Fruit fly (Drosophila melanogaster) whole organism: ENCODE measurements around the gene P5CDh1.

Experiments
- CG8478 ChIP-seq: fragments of >200 bp; optimal IDR thresholded peaks from 2 replicates; lab custom pipeline; 2018; ENCODE audit warnings: inconsistent platforms
- Dll ChIP-seq: fragments of >200 bp; optimal IDR thresholded peaks from 2 replicates; lab custom pipeline; 2017
- EcR ChIP-seq, 2 experiments: fragments of >200 bp; optimal IDR thresholded peaks; 2 replicates each; lab custom pipeline; 2017; ENCODE audit warnings: missing biosample characterization in 2 of 2, missing genetic modification characterization in 2 of 2, missing genetic modification reagents in 2 of 2
- pan ChIP-seq: fragments of >200 bp; optimal IDR thresholded peaks from 2 replicates; lab custom pipeline; 2017
- psq ChIP-seq: fragments of >200 bp; optimal IDR thresholded peaks from 2 replicates; lab custom pipeline; 2017
- usp ChIP-seq: fragments of >200 bp; optimal IDR thresholded peaks from 2 replicates; lab custom pipeline; 2017; ENCODE audit warnings: missing biosample characterization, missing genetic modification characterization, mixed read lengths

- no peak for TF ChIP-seq CG8478 (lab: Kevin White, UChicago)
- no peak for TF ChIP-seq usp (GFP tag; lab: Kevin White, UChicago)
- TF ChIP-seq psq (lab: Kevin White, UChicago) = no peak
- no peak for TF ChIP-seq Dll (lab: Kevin White, UChicago)
- no peak for TF ChIP-seq pan (lab: Kevin White, UChicago)
- no peak for TF ChIP-seq EcR (GFP tag; optimal IDR thresholded peaks at IDR 0.05; lab: Kevin White, UChicago)
These were observed 14.0 kb downstream of the P5CDh1 start for dm6 chr3L:21827130-21827529.
